Worm (Caenorhabditis elegans) whole organism, young adult: ENCODE data around the gene C17E7.12.

ENCODE experiments used
- B0336.3 ChIP-seq: fragments of 200-800 bp; sonication (Bioruptor generic); IDR thresholded peaks from 2 replicates; pipeline ENCODE4 v1.3.6; 2022; ENCODE audit warnings: missing genetic modification characterization, missing compliant biosample characterization
- C06A6.2 ChIP-seq: fragments of 200-800 bp; sonication (Bioruptor generic); conservative IDR thresholded peaks from 2 replicates; pipeline ENCODE4 v1.3.6; 2022; ENCODE audit warnings: missing genetic modification characterization, missing compliant biosample characterization
- F10E7.11 ChIP-seq: sonication (generic microtip); optimal IDR thresholded peaks from 2 replicates; lab custom pipeline; 2017; ENCODE audit warnings: mild to moderate bottlenecking, missing genetic modification characterization, moderate library complexity, missing compliant biosample characterization
- F22D6.2 ChIP-seq: sonication (generic microtip); optimal IDR thresholded peaks from 2 replicates; lab custom pipeline; 2016; ENCODE audit warnings: mild to moderate bottlenecking, missing genetic modification characterization, missing compliant biosample characterization
- F39B2.1 ChIP-seq: fragments of 200-800 bp; sonication (Bioruptor generic); IDR thresholded peaks from 2 replicates; pipeline ENCODE4 v1.3.6; 2022; ENCODE audit warnings: missing genetic modification reagents, missing genetic modification characterization, missing compliant biosample characterization
- F49E8.2 ChIP-seq: sonication (generic microtip); optimal IDR thresholded peaks from 3 replicates; lab custom pipeline; 2017; ENCODE audit warnings: missing genetic modification characterization, mild to moderate bottlenecking, missing compliant biosample characterization, antibody characterized with exemption, moderate library complexity; ENCODE audit not compliant: insufficient read depth
- Y53F4B.3 ChIP-seq: fragments of 200-800 bp; sonication (Bioruptor generic); IDR thresholded peaks from 2 replicates; pipeline ENCODE4 v1.3.6; 2022; ENCODE audit warnings: missing genetic modification reagents, missing genetic modification characterization, missing compliant biosample characterization
- Y79H2A.3 ChIP-seq: fragments of 200-800 bp; sonication (Bioruptor generic); conservative IDR thresholded peaks from 2 replicates; pipeline ENCODE4 v1.3.6; 2022; ENCODE audit warnings: missing genetic modification reagents, missing genetic modification characterization, missing compliant biosample characterization
- aptf-2 ChIP-seq: fragments of 200-800 bp; sonication (Bioruptor generic); conservative IDR thresholded peaks from 2 replicates; pipeline ENCODE4 v1.3.6; 2022; ENCODE audit warnings: missing genetic modification reagents, missing genetic modification characterization, missing compliant biosample characterization
- atf-7 ChIP-seq: sonication (generic microtip); optimal IDR thresholded peaks from 2 replicates; lab custom pipeline; 2017; ENCODE audit warnings: mild to moderate bottlenecking, missing genetic modification characterization, missing compliant biosample characterization
- attf-5 ChIP-seq: fragments of 200-800 bp; sonication (Bioruptor generic); optimal IDR thresholded peaks from 2 replicates; lab custom pipeline; 2018; ENCODE audit warnings: mild to moderate bottlenecking, missing genetic modification characterization, missing compliant biosample characterization
- cebp-2 ChIP-seq: fragments of 200-800 bp; sonication (Bioruptor generic); IDR thresholded peaks from 2 replicates; pipeline ENCODE4 v1.3.6; 2022; ENCODE audit warnings: missing genetic modification characterization, missing compliant biosample characterization
- ceh-91 ChIP-seq: fragments of 200-800 bp; sonication (Bioruptor generic); IDR thresholded peaks from 2 replicates; pipeline ENCODE4 v1.3.6; 2022; ENCODE audit warnings: missing genetic modification reagents, missing genetic modification characterization, missing compliant biosample characterization
- chd-7 ChIP-seq: sonication (generic microtip); optimal IDR thresholded peaks from 2 replicates; lab custom pipeline; 2016; ENCODE audit warnings: mild to moderate bottlenecking, missing genetic modification characterization, moderate library complexity, missing compliant biosample characterization
- egl-18 ChIP-seq: fragments of 200-800 bp; sonication (Bioruptor generic); IDR thresholded peaks from 2 replicates; pipeline ENCODE4 v1.3.6; 2022; ENCODE audit warnings: missing genetic modification reagents, missing genetic modification characterization, missing compliant biosample characterization
- ets-4 ChIP-seq: fragments of 200-800 bp; sonication (Bioruptor generic); optimal IDR thresholded peaks from 2 replicates; lab custom pipeline; 2018; ENCODE audit warnings: mild to moderate bottlenecking, missing genetic modification characterization, missing compliant biosample characterization
- hlh-26 ChIP-seq: fragments of 200-800 bp; sonication (Bioruptor generic); conservative IDR thresholded peaks from 2 replicates; pipeline ENCODE4 v1.3.6; 2022; ENCODE audit warnings: missing genetic modification reagents, missing genetic modification characterization, missing compliant biosample characterization
- lin-40 ChIP-seq: sonication (generic microtip); optimal IDR thresholded peaks from 2 replicates; lab custom pipeline; 2016; ENCODE audit warnings: missing genetic modification characterization, mild to moderate bottlenecking, missing compliant biosample characterization, missing genotype, missing genetic modification reagents
- lir-1 ChIP-seq: fragments of 200-800 bp; sonication (Bioruptor generic); conservative IDR thresholded peaks from 2 replicates; pipeline ENCODE4 v1.3.6; 2022; ENCODE audit warnings: missing genetic modification reagents, missing genetic modification characterization, missing compliant biosample characterization
- madf-8 ChIP-seq: fragments of 200-800 bp; sonication (Bioruptor generic); conservative IDR thresholded peaks from 2 replicates; pipeline ENCODE4 v1.3.6; 2022; ENCODE audit warnings: missing genetic modification reagents, missing genetic modification characterization, missing compliant biosample characterization
- mes-4 ChIP-seq: sonication (generic microtip); optimal IDR thresholded peaks from 2 replicates; lab custom pipeline; 2016; ENCODE audit warnings: missing genotype, missing genetic modification characterization, missing compliant biosample characterization
- nfya-1 ChIP-seq: sonication (generic microtip); optimal IDR thresholded peaks from 2 replicates; lab custom pipeline; 2017; ENCODE audit warnings: antibody characterized with exemption, missing compliant biosample characterization, missing genetic modification characterization, borderline replicate concordance; ENCODE audit not compliant: insufficient read depth
- nfya-2 ChIP-seq: fragments of 200-800 bp; sonication (Bioruptor generic); IDR thresholded peaks from 2 replicates; pipeline ENCODE4 v1.3.6; 2022; ENCODE audit warnings: missing genetic modification reagents, missing genetic modification characterization, missing compliant biosample characterization
- nfyb-1 ChIP-seq: fragments of 200-800 bp; sonication (Bioruptor generic); IDR thresholded peaks from 2 replicates; pipeline ENCODE4 v1.3.6; 2022; ENCODE audit warnings: missing genetic modification reagents, missing genetic modification characterization, missing compliant biosample characterization
- nhr-179 ChIP-seq: sonication (generic microtip); optimal IDR thresholded peaks from 2 replicates; lab custom pipeline; 2016; ENCODE audit warnings: mild to moderate bottlenecking, missing genetic modification characterization, missing compliant biosample characterization
- nhr-80 ChIP-seq: sonication (generic microtip); optimal IDR thresholded peaks from 2 replicates; lab custom pipeline; 2016; ENCODE audit warnings: missing genetic modification characterization, missing compliant biosample characterization
- nhr-90 ChIP-seq: sonication (generic microtip); optimal IDR thresholded peaks from 2 replicates; lab custom pipeline; 2016; ENCODE audit warnings: missing genotype, mild to moderate bottlenecking, missing genetic modification characterization, missing compliant biosample characterization
- pha-4 ChIP-seq: fragments of 150-350 bp; sonication (generic microtip); optimal IDR thresholded peaks from 2 replicates; lab custom pipeline; 2014; ENCODE audit warnings: missing biosample characterization, missing genetic modification reagents, missing genetic modification characterization
- rec-8 ChIP-seq, 2 experiments: sonication (generic microtip); optimal IDR thresholded peaks; 2 replicates each; lab custom pipeline; 2016; ENCODE audit warnings: mild to moderate bottlenecking in 2 of 2, missing genetic modification characterization in 2 of 2, missing genetic modification reagents in 2 of 2, missing genotype in 2 of 2, missing biosample characterization in 1 of 2, missing compliant biosample characterization in 1 of 2, moderate library complexity in 1 of 2
- snpc-1.1 ChIP-seq: sonication (generic microtip); optimal IDR thresholded peaks from 2 replicates; lab custom pipeline; 2017; ENCODE audit warnings: missing genetic modification characterization, mild to moderate bottlenecking, missing compliant biosample characterization, antibody characterized with exemption, moderate library complexity, missing genotype, missing genetic modification reagents; ENCODE audit not compliant: insufficient read depth
- snpc-3.4 ChIP-seq: sonication (generic microtip); optimal IDR thresholded peaks from 2 replicates; lab custom pipeline; 2017; ENCODE audit warnings: missing genetic modification characterization, mild to moderate bottlenecking, missing compliant biosample characterization, antibody characterized with exemption, moderate library complexity, missing genotype, missing genetic modification reagents
- zfh-2 ChIP-seq: fragments of 200-800 bp; sonication (Bioruptor generic); conservative IDR thresholded peaks from 2 replicates; pipeline ENCODE4 v1.3.6; 2022; ENCODE audit warnings: missing genetic modification reagents, missing genetic modification characterization, missing compliant biosample characterization
- ztf-22 ChIP-seq: fragments of 200-800 bp; sonication (Bioruptor generic); optimal IDR thresholded peaks from 2 replicates; lab custom pipeline; 2018; ENCODE audit warnings: mild to moderate bottlenecking, missing genetic modification characterization, moderate library complexity, missing compliant biosample characterization
- ztf-26 ChIP-seq: sonication (generic microtip); optimal IDR thresholded peaks from 2 replicates; lab custom pipeline; 2017; ENCODE audit warnings: missing genetic modification characterization, missing compliant biosample characterization

C17E7.12 gene

ce11 chrV:3891919-3892318 lies at the start of gene C17E7.12:
Gene C17E7.12 (minus strand): TSS chrV:3892019.
- TF ChIP-seq F10E7.11 (tag; lab: Kevin White, UChicago) (no peak), rec-8 (tag; optimal IDR thresholded peaks at IDR 0.05; lab: Kevin White, UChicago) (no peak), aptf-2 (GFP tag; lab: Robert Waterston, UW) (no peak), chd-7 (tag; lab: Kevin White, UChicago) (no peak), snpc-3.4 (tag; lab: Kevin White, UChicago) (no peak), C06A6.2 (GFP tag; lab: Robert Waterston, UW) (no peak), nfya-1 (tag; lab: Kevin White, UChicago) (no peak), Y53F4B.3 (GFP tag; lab: Robert Waterston, UW) (no peak), Y79H2A.3 (no peak), ztf-22 (GFP tag; lab: Kevin White, UChicago) (no peak), cebp-2 (GFP tag; lab: Robert Waterston, UW) (no peak), mes-4 (tag; lab: Kevin White, UChicago) (no peak), B0336.3 (no peak), egl-18 (GFP tag; lab: Robert Waterston, UW) (no peak)

ce11 chrV:3938789-3939188 lies 47.0 kb upstream of the C17E7.12 start, which contains the start of gene cyp-35B1:
Gene cyp-35B1 (plus strand): TSS chrV:3939032.
- TF ChIP-seq ets-4 (GFP tag; lab: Kevin White, UChicago): no peak
- TF ChIP-seq lin-40 (tag; lab: Kevin White, UChicago): no peak

DNA sequence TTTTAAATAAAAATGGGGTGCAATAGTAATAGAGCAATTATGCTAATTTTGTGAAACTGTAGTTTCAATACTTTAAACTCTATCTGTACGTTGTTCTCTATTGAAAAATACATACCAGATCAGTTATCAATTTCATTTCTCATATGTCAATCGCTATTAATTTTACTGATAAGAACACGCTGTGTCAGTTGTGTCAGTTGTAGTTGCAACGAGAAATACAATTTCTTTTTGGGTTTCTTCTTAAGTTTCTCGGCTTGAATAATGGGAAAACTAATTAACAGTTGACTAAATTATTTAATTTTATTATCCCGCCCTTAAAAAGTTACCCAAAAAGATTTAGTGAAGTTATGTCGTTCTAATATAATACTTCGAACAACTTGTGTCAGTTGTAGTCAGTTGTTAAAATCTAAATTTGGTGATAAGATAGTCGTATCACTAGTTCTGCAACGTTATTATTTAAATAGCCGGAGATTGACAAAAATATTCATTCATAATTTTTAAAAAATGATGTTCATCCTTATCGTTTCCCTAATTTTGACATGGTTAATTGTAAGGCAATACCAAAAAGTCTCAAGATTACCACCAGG lies 44.2 kb upstream of the C17E7.12 start, which contains the start of gene cyp-35A5:
Gene cyp-35A5, plus strand, starts transcription at position 435 of the 587 bp plus-strand sequence.
- peak; percentile 5 for TF ChIP-seq nhr-80
- no peak for TF ChIP-seq ztf-26

DNA sequence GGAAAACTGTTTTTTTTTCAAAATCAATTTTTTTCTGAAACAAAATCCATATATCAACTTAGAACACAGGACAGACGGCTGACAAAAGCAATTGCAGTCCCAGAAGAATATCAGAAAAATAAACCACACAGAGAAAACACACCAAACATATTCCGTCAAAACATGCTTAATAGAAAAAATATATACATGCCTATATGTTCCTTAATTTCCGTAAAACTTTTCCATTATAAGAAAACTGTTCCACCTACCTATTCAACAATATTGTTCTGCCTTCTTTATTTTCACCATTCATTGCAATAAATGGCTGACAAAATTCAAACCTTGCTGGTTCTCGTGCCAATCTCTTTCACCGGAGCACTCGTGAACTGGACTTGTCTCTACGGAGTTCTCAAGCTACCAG lies 39.5 kb upstream of the C17E7.12 start, which contains the start of gene srx-63:
Gene srx-63, plus strand, starts transcription at position 301 of the 400 bp plus-strand sequence.
- TF ChIP-seq F39B2.1: no peak
- TF ChIP-seq nfyb-1 (GFP tag; lab: Robert Waterston, UW): no peak
- no peak for TF ChIP-seq nfya-2
- no peak for TF ChIP-seq ceh-91
- TF ChIP-seq Y53F4B.3 (GFP tag; lab: Robert Waterston, UW): no peak
- no peak for TF ChIP-seq madf-8 (GFP tag; lab: Robert Waterston, UW)
- no peak for TF ChIP-seq pha-4 (tag; lab: Kevin White, UChicago)
- TF ChIP-seq attf-5 (GFP tag; lab: Kevin White, UChicago): no peak
- TF ChIP-seq snpc-1.1 (tag; lab: Kevin White, UChicago): no peak
- TF ChIP-seq zfh-2 (GFP tag; lab: Robert Waterston, UW): no peak
- TF ChIP-seq nhr-90 (tag; lab: Kevin White, UChicago): no peak
- TF ChIP-seq atf-7 (tag; lab: Kevin White, UChicago): no peak

ce11 chrV:3929099-3929498 lies 37.3 kb upstream of the C17E7.12 start, which contains the start of gene srx-64:
Gene srx-64 (plus strand): TSS chrV:3929399.
- TF ChIP-seq lir-1 (GFP tag; lab: Robert Waterston, UW) (no peak), nhr-179 (tag; lab: Kevin White, UChicago) (no peak), F49E8.2 (tag; lab: Kevin White, UChicago) (no peak), F22D6.2 (no peak), hlh-26 (GFP tag; lab: Robert Waterston, UW) (no peak)
